Worm (Caenorhabditis elegans): ENCODE data around the gene srh-172.

DNA sequence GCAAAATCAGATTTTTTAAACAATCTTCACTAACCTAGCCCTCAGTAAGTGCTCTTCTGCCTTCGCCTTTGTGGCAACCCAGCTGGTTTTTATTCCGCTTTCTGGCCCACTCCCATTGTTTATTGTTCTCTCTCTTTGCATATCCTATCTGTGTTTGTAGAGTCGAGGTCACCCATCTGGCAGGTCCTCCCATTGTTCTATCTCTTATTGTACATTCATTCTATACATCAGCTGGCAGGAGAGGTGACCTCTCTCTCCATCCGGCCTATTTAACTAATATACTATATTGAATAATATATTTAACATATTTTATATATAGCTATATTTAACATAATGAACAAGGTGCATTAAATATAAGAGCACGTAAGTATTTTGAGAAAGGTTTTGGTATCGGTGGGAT is 3.1 kb downstream of the srh-172 start:
- TF ChIP-seq unc-62 (GFP tag; optimal IDR thresholded peaks at IDR 0.05): no peak
- TF ChIP-seq elt-3 (tag; optimal IDR thresholded peaks at IDR 0.05): no peak
- TF ChIP-seq nhr-77 (tag; optimal IDR thresholded peaks at IDR 0.05): no peak
- no peak for TF ChIP-seq ama-1 (optimal IDR thresholded peaks at IDR 0.05)
- TF ChIP-seq elt-1 (tag; optimal IDR thresholded peaks at IDR 0.05): no peak
- no peak for TF ChIP-seq nhr-10 (tag; optimal IDR thresholded peaks at IDR 0.05)
- TF ChIP-seq unc-39 (tag; optimal IDR thresholded peaks at IDR 0.05): no peak
- no peak for TF ChIP-seq sem-4 (tag; optimal IDR thresholded peaks at IDR 0.05)
- no peak for TF ChIP-seq ceh-16 (tag; optimal IDR thresholded peaks at IDR 0.05)
- TF ChIP-seq skn-1 (tag; optimal IDR thresholded peaks at IDR 0.05): no peak
- TF ChIP-seq lin-39 (tag; optimal IDR thresholded peaks at IDR 0.05): no peak
- TF ChIP-seq snpc-4 (tag; optimal IDR thresholded peaks at IDR 0.05): no peak
- no peak for TF ChIP-seq nhr-11 (tag; optimal IDR thresholded peaks at IDR 0.05)
- no peak for TF ChIP-seq nhr-12 (tag; optimal IDR thresholded peaks at IDR 0.05)
